Worm (Caenorhabditis elegans) whole organism, early embryonic: Measurements from ENCODE around the gene srh-23.

Experiments
- B0310.2 ChIP-seq: sonication (generic microtip); optimal IDR thresholded peaks from 2 replicates; lab custom pipeline; 2016; ENCODE audit warnings: mild to moderate bottlenecking, missing genetic modification characterization, missing compliant biosample characterization
- ama-1 ChIP-seq: fragments of 150-350 bp; optimal IDR thresholded peaks from 2 replicates; lab custom pipeline; 2014
- ets-7 ChIP-seq: sonication (generic microtip); optimal IDR thresholded peaks from 2 replicates; lab custom pipeline; 2016; ENCODE audit warnings: missing genotype, missing genetic modification characterization, missing compliant biosample characterization
- flt-1 ChIP-seq: fragments of 200-800 bp; sonication (Bioruptor generic); IDR thresholded peaks from 2 replicates; pipeline ENCODE4 v1.3.6; 2022; ENCODE audit warnings: missing genetic modification characterization, missing compliant biosample characterization
- hmbx-1 ChIP-seq: sonication (generic microtip); optimal IDR thresholded peaks from 2 replicates; lab custom pipeline; 2016; ENCODE audit warnings: mild to moderate bottlenecking, missing genetic modification characterization, missing compliant biosample characterization
- hnd-1 ChIP-seq: sonication (generic microtip); optimal IDR thresholded peaks from 2 replicates; lab custom pipeline; 2016; ENCODE audit warnings: missing genetic modification characterization, missing compliant biosample characterization
- sea-1 ChIP-seq: fragments of 200-800 bp; sonication (Bioruptor generic); conservative IDR thresholded peaks from 2 replicates; pipeline ENCODE4 v1.3.6; 2022; ENCODE audit warnings: missing genetic modification characterization, missing compliant biosample characterization
- tbx-11 ChIP-seq: fragments of 200-800 bp; sonication (Bioruptor generic); IDR thresholded peaks from 2 replicates; pipeline ENCODE4 v1.3.6; 2022; ENCODE audit warnings: missing genetic modification characterization, missing compliant biosample characterization

DNA sequence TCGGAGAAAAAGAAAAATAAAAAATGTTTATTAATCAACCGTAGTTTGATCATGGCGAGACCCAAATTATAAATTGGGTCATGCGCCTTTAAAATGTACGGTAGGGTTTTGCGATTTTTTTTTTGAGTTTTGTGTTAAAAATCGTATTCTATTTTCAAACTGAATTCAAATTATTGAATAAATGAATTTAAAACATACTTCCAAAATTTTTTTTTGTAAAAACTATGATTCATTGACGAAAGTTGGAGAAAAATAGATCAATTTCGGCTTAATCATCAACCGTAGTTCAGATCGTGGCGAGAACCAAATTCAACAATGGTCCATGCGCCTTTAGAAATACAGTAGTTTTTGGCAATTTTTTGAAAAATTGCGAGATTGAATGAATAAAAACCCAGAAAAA is 42.7 kb downstream of the srh-23 start:
- no peak for TF ChIP-seq B0310.2
- no peak for TF ChIP-seq ama-1 (lab: Kevin White, UChicago)
- TF ChIP-seq sea-1 (GFP tag; lab: Robert Waterston, UW) = no peak
- no peak for TF ChIP-seq flt-1 (GFP tag; lab: Robert Waterston, UW)
- no peak for TF ChIP-seq hnd-1 (tag; lab: Kevin White, UChicago)
- TF ChIP-seq hmbx-1 = no peak
- TF ChIP-seq tbx-11 = no peak
- TF ChIP-seq ets-7 (tag; lab: Kevin White, UChicago) = no peak
